Worm (Caenorhabditis elegans) whole organism, L2 larva: ENCODE results near the gene C33H5.13.

Source experiments
- C34F6.9 ChIP-seq: fragments of 150-350 bp; optimal IDR thresholded peaks from 2 replicates; lab custom pipeline; 2014; ENCODE audit warnings: missing biosample characterization, missing genetic modification characterization
- F13H6.1 ChIP-seq: sonication (generic microtip); optimal IDR thresholded peaks from 2 replicates; lab custom pipeline; 2016; ENCODE audit warnings: missing genetic modification characterization, missing compliant biosample characterization
- R02D3.7 ChIP-seq: fragments of 150-350 bp; optimal IDR thresholded peaks from 2 replicates; lab custom pipeline; 2014; ENCODE audit warnings: missing biosample characterization, missing genetic modification characterization
- Y55F3AM.14 ChIP-seq: fragments of 200-800 bp; sonication (Bioruptor generic); optimal IDR thresholded peaks from 2 replicates; lab custom pipeline; 2018; ENCODE audit warnings: mild to moderate bottlenecking, missing genetic modification characterization, missing compliant biosample characterization
- ZK546.5 ChIP-seq: sonication (generic microtip); optimal IDR thresholded peaks from 2 replicates; lab custom pipeline; 2017; ENCODE audit warnings: missing biosample characterization, missing genetic modification characterization
- alr-1 ChIP-seq: fragments of 150-350 bp; optimal IDR thresholded peaks from 2 replicates; lab custom pipeline; 2014; ENCODE audit warnings: missing biosample characterization, missing genetic modification characterization
- aly-2 ChIP-seq: fragments of 150-350 bp; optimal IDR thresholded peaks from 2 replicates; lab custom pipeline; 2014; ENCODE audit warnings: missing biosample characterization, missing genetic modification characterization
- ceh-16 ChIP-seq: fragments of 150-350 bp; optimal IDR thresholded peaks from 2 replicates; lab custom pipeline; 2014; ENCODE audit warnings: missing biosample characterization, missing genetic modification characterization
- ceh-82 ChIP-seq: fragments of 150-350 bp; optimal IDR thresholded peaks from 2 replicates; lab custom pipeline; 2014; ENCODE audit warnings: missing biosample characterization, missing genetic modification characterization
- crh-2 ChIP-seq: sonication (generic microtip); optimal IDR thresholded peaks from 2 replicates; lab custom pipeline; 2017; ENCODE audit warnings: missing biosample characterization, missing genetic modification characterization
- dmd-4 ChIP-seq: sonication (generic microtip); optimal IDR thresholded peaks from 2 replicates; lab custom pipeline; 2017; ENCODE audit warnings: missing biosample characterization, missing genetic modification characterization
- egl-27 ChIP-seq: sonication (generic microtip); optimal IDR thresholded peaks from 3 replicates; lab custom pipeline; 2017; ENCODE audit warnings: missing biosample characterization, missing genetic modification reagents, missing genetic modification characterization
- elt-1 ChIP-seq: fragments of 150-350 bp; optimal IDR thresholded peaks from 2 replicates; lab custom pipeline; 2014; ENCODE audit warnings: missing biosample characterization, missing genetic modification characterization
- elt-3 ChIP-seq: sonication (generic microtip); optimal IDR thresholded peaks from 2 replicates; lab custom pipeline; 2017; ENCODE audit warnings: missing biosample characterization, missing genetic modification characterization
- fos-1 ChIP-seq: fragments of 150-350 bp; optimal IDR thresholded peaks from 2 replicates; lab custom pipeline; 2014; ENCODE audit warnings: missing biosample characterization, missing genetic modification characterization
- gmeb-1 ChIP-seq: fragments of 150-350 bp; optimal IDR thresholded peaks from 2 replicates; lab custom pipeline; 2014; ENCODE audit warnings: missing biosample characterization, missing genetic modification characterization
- lin-11 ChIP-seq: fragments of 150-350 bp; sonication (generic microtip); optimal IDR thresholded peaks from 2 replicates; lab custom pipeline; 2014; ENCODE audit warnings: missing biosample characterization, missing genetic modification characterization, inconsistent platforms, mixed read lengths
- lin-13 ChIP-seq: fragments of 150-350 bp; optimal IDR thresholded peaks from 2 replicates; lab custom pipeline; 2014; ENCODE audit warnings: missing biosample characterization, missing genetic modification reagents, missing genetic modification characterization
- lin-39 ChIP-seq: fragments of 150-350 bp; optimal IDR thresholded peaks from 2 replicates; lab custom pipeline; 2014; ENCODE audit warnings: missing biosample characterization, missing genetic modification reagents, missing genetic modification characterization
- lsy-2 ChIP-seq, 2 experiments: fragments of 150-350 bp in 1 of 2; sonication (generic microtip) in 1 of 2; optimal IDR thresholded peaks; 2 replicates each; lab custom pipeline; 2014 to 2017; ENCODE audit warnings: missing biosample characterization in 2 of 2, missing genetic modification characterization in 2 of 2
- mab-5 ChIP-seq: fragments of 150-350 bp; optimal IDR thresholded peaks from 2 replicates; lab custom pipeline; 2014; ENCODE audit warnings: missing biosample characterization, missing genetic modification characterization
- mdl-1 ChIP-seq, 2 experiments: fragments of 150-350 bp in 1 of 2; sonication (generic microtip) in 1 of 2; optimal IDR thresholded peaks; 2 replicates each; lab custom pipeline; 2017; ENCODE audit warnings: missing biosample characterization in 2 of 2, missing genetic modification characterization in 2 of 2
- nhr-10 ChIP-seq: sonication (generic microtip); optimal IDR thresholded peaks from 2 replicates; lab custom pipeline; 2017; ENCODE audit warnings: missing biosample characterization, missing genetic modification characterization
- nhr-12 ChIP-seq: fragments of 150-350 bp; optimal IDR thresholded peaks from 2 replicates; lab custom pipeline; 2014; ENCODE audit warnings: missing biosample characterization, missing genetic modification characterization
- nhr-129 ChIP-seq: fragments of 150-350 bp; optimal IDR thresholded peaks from 2 replicates; lab custom pipeline; 2014; ENCODE audit warnings: missing biosample characterization, missing genetic modification characterization
- nhr-21 ChIP-seq: fragments of 150-350 bp; optimal IDR thresholded peaks from 2 replicates; lab custom pipeline; 2014; ENCODE audit warnings: missing biosample characterization, missing genetic modification characterization
- nhr-23 ChIP-seq: fragments of 150-350 bp; optimal IDR thresholded peaks from 2 replicates; lab custom pipeline; 2014; ENCODE audit warnings: missing biosample characterization, missing genetic modification reagents, missing genetic modification characterization
- nhr-25 ChIP-seq: fragments of 150-350 bp; sonication (generic microtip); optimal IDR thresholded peaks from 3 replicates; lab custom pipeline; 2014; ENCODE audit warnings: missing biosample characterization, missing genetic modification characterization
- nhr-6 ChIP-seq: fragments of 150-350 bp; optimal IDR thresholded peaks from 2 replicates; lab custom pipeline; 2014; ENCODE audit warnings: missing biosample characterization, missing genetic modification characterization
- nhr-77 ChIP-seq: fragments of 150-350 bp; optimal IDR thresholded peaks from 2 replicates; lab custom pipeline; 2014; ENCODE audit warnings: missing biosample characterization, missing genetic modification characterization
- peb-1 ChIP-seq: fragments of 150-350 bp; optimal IDR thresholded peaks from 2 replicates; lab custom pipeline; 2014; ENCODE audit warnings: missing biosample characterization, missing genetic modification characterization
- sem-4 ChIP-seq: fragments of 150-350 bp; optimal IDR thresholded peaks from 2 replicates; lab custom pipeline; 2014; ENCODE audit warnings: missing biosample characterization, missing genetic modification reagents, missing genetic modification characterization
- skn-1 ChIP-seq: sonication (generic microtip); optimal IDR thresholded peaks from 2 replicates; lab custom pipeline; 2017; ENCODE audit warnings: missing biosample characterization, missing genetic modification characterization
- sma-9 ChIP-seq, 2 experiments: fragments of 150-350 bp in 1 of 2; sonication (generic microtip) in 1 of 2; optimal IDR thresholded peaks; 2 replicates each; lab custom pipeline; 2014 to 2016; ENCODE audit warnings: missing genetic modification characterization in 2 of 2, mild to moderate bottlenecking in 1 of 2, missing biosample characterization in 1 of 2, missing compliant biosample characterization in 1 of 2, missing genetic modification reagents in 1 of 2, moderate library complexity in 1 of 2
- snpc-4 ChIP-seq: fragments of 150-350 bp; optimal IDR thresholded peaks from 2 replicates; lab custom pipeline; 2014; ENCODE audit warnings: missing biosample characterization, missing genetic modification characterization
- unc-39 ChIP-seq: fragments of 150-350 bp; optimal IDR thresholded peaks from 2 replicates; lab custom pipeline; 2014; ENCODE audit warnings: missing biosample characterization, missing genetic modification characterization
- unc-55 ChIP-seq: fragments of 150-350 bp; sonication (generic microtip); optimal IDR thresholded peaks from 3 replicates; lab custom pipeline; 2014; ENCODE audit warnings: missing biosample characterization, missing genetic modification reagents, missing genetic modification characterization
- unc-62 ChIP-seq: fragments of 150-350 bp; optimal IDR thresholded peaks from 2 replicates; lab custom pipeline; 2014; ENCODE audit warnings: missing biosample characterization, missing genetic modification reagents, missing genetic modification characterization
- zag-1 ChIP-seq: fragments of 150-350 bp; optimal IDR thresholded peaks from 2 replicates; lab custom pipeline; 2014; ENCODE audit warnings: missing biosample characterization, missing genetic modification characterization
- ztf-1 ChIP-seq: fragments of 200-800 bp; sonication (Bioruptor generic); conservative IDR thresholded peaks from 2 replicates; pipeline ENCODE4 v1.3.6; 2022; ENCODE audit warnings: missing genetic modification characterization, missing compliant biosample characterization
- ztf-11 ChIP-seq: sonication (generic microtip); optimal IDR thresholded peaks from 2 replicates; lab custom pipeline; 2017; ENCODE audit warnings: missing biosample characterization, missing genetic modification characterization

C33H5.13 gene

DNA sequence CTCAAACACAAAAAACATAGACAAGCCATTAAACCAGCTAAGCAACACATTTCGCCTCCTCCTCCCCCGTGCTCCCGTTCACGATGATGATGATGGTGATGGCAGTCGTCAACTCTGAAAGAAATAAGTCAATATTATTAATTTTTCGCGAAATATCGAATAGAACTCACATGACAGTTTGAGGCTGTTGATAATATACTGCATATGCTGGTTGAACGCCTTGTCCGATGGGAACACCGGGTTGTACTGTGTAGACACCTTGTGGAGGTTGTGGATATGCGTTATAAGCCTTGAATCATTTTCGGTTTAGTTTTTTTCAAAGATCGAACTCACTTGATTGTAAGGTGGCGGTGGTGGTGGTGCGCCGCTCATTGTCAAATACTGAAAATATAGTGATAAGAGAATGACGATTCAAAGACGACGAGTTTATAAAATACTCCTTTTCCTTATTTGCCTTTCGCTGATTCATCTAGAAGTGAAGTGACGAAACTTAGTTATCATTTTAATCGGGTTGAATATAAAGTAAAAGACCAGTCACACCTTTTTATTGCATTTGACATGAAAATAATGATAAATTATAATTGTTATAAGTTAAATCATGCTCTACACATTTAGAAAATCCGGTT is at the start of gene C33H5.13:
Gene C33H5.13, minus strand, starts transcription at position 443 of the 626 bp plus-strand sequence.
- TF ChIP-seq alr-1 (tag; lab: Kevin White, UChicago) = no peak
- TF ChIP-seq ZK546.5 (tag; lab: Kevin White, UChicago) = no peak
- TF ChIP-seq crh-2 (tag; lab: Kevin White, UChicago) = peak; percentile 32
- TF ChIP-seq nhr-12 (tag; lab: Kevin White, UChicago) = no peak
- no peak for TF ChIP-seq unc-62 (GFP tag; lab: Kevin White, UChicago)
- no peak for TF ChIP-seq elt-3 (tag; lab: Kevin White, UChicago)
- TF ChIP-seq elt-1 (tag; lab: Kevin White, UChicago) = no peak
- no peak for TF ChIP-seq ztf-1
- no peak for TF ChIP-seq Y55F3AM.14 (GFP tag; lab: Kevin White, UChicago)
- TF ChIP-seq F13H6.1 = no peak
- peak; percentile 35 for TF ChIP-seq skn-1
- TF ChIP-seq aly-2 = no peak
- no peak for TF ChIP-seq nhr-77
- TF ChIP-seq lin-13 (GFP tag; lab: Kevin White, UChicago) = no peak
- peak; percentile 97 for TF ChIP-seq fos-1
- no peak for TF ChIP-seq gmeb-1
- no peak for TF ChIP-seq nhr-25 (tag; lab: Kevin White, UChicago)
- no peak for TF ChIP-seq sem-4
- TF ChIP-seq ztf-11 (tag; lab: Kevin White, UChicago) = no peak
- TF ChIP-seq unc-55 (GFP tag; lab: Kevin White, UChicago) = no peak
- TF ChIP-seq nhr-23 (tag; lab: Kevin White, UChicago) = no peak
- TF ChIP-seq snpc-4 (tag; lab: Kevin White, UChicago) = no peak
- TF ChIP-seq sma-9 (GFP tag; optimal IDR thresholded peaks at IDR 0.05; lab: Kevin White, UChicago) = peak; percentile 13
- TF ChIP-seq sma-9 (tag; optimal IDR thresholded peaks at IDR 0.05; lab: Kevin White, UChicago) = no peak
- no peak for TF ChIP-seq dmd-4 (tag; lab: Kevin White, UChicago)
- no peak for TF ChIP-seq peb-1 (tag; lab: Kevin White, UChicago)
- no peak for TF ChIP-seq mab-5
- TF ChIP-seq nhr-6 = no peak
- TF ChIP-seq lin-39 = no peak
- no peak for TF ChIP-seq nhr-21
- no peak for TF ChIP-seq mdl-1 (tag; optimal IDR thresholded peaks at IDR 0.05; lab: Kevin White, UChicago)
- no peak for TF ChIP-seq lsy-2 (tag; optimal IDR thresholded peaks at IDR 0.05; lab: Kevin White, UChicago)
- no peak for TF ChIP-seq nhr-10 (tag; lab: Kevin White, UChicago)
- no peak for TF ChIP-seq ceh-16 (tag; lab: Kevin White, UChicago)
- no peak for TF ChIP-seq R02D3.7 (tag; lab: Kevin White, UChicago)
- TF ChIP-seq zag-1 = no peak
- peak; percentile 7 for TF ChIP-seq nhr-129 (tag; lab: Kevin White, UChicago)
- no peak for TF ChIP-seq egl-27 (tag; lab: Kevin White, UChicago)
- TF ChIP-seq unc-39 (tag; lab: Kevin White, UChicago) = no peak
- no peak for TF ChIP-seq C34F6.9 (tag; lab: Kevin White, UChicago)

- no peak for TF ChIP-seq ceh-82 (tag; lab: Kevin White, UChicago)
- peak; percentile 76 for TF ChIP-seq crh-2 (tag; lab: Kevin White, UChicago)
- peak; percentile 25 for TF ChIP-seq sma-9 (GFP tag; optimal IDR thresholded peaks at IDR 0.05; lab: Kevin White, UChicago)
- TF ChIP-seq sma-9 (tag; optimal IDR thresholded peaks at IDR 0.05; lab: Kevin White, UChicago) = no peak
- peak; percentile 77 for TF ChIP-seq fos-1
Observed at ce11 chrIV:7841218-7841617, 49.2 kb upstream of the C33H5.13 start.

ce11 chrIV:7839923-7840322 is 47.9 kb upstream of the C33H5.13 start:
- TF ChIP-seq unc-55 (GFP tag; lab: Kevin White, UChicago) = no peak
- no peak for TF ChIP-seq ZK546.5 (tag; lab: Kevin White, UChicago)
- no peak for TF ChIP-seq nhr-23 (tag; lab: Kevin White, UChicago)
- TF ChIP-seq ztf-11 (tag; lab: Kevin White, UChicago) = no peak
- TF ChIP-seq lin-11 (tag; lab: Kevin White, UChicago) = peak; percentile 57
- no peak for TF ChIP-seq alr-1 (tag; lab: Kevin White, UChicago)
